Worm (Caenorhabditis elegans) whole organism, L1 larva: Measurements from ENCODE around the gene nhr-28.

Source experiments
- C04F5.9 ChIP-seq: sonication (generic microtip); optimal IDR thresholded peaks from 2 replicates; lab custom pipeline; 2016; ENCODE audit warnings: missing genetic modification characterization, missing compliant biosample characterization
- C16A3.4 ChIP-seq: fragments of 150-350 bp; optimal IDR thresholded peaks from 2 replicates; lab custom pipeline; 2014; ENCODE audit warnings: missing biosample characterization, missing genetic modification characterization
- F16B12.6 ChIP-seq: fragments of 150-350 bp; optimal IDR thresholded peaks from 2 replicates; lab custom pipeline; 2014; ENCODE audit warnings: missing biosample characterization, missing genetic modification characterization
- aha-1 ChIP-seq: fragments of 150-350 bp; optimal IDR thresholded peaks from 2 replicates; lab custom pipeline; 2014; ENCODE audit warnings: missing biosample characterization, missing genetic modification characterization
- blmp-1 ChIP-seq: fragments of 150-350 bp; optimal IDR thresholded peaks from 2 replicates; lab custom pipeline; 2014; ENCODE audit warnings: missing biosample characterization, missing genetic modification characterization
- ceh-63 ChIP-seq: fragments of 200-800 bp; sonication (Bioruptor generic); optimal IDR thresholded peaks from 2 replicates; lab custom pipeline; 2018; ENCODE audit warnings: mild to moderate bottlenecking, missing genetic modification characterization, missing compliant biosample characterization
- ceh-82 ChIP-seq, 3 experiments: fragments of 150-350 bp in 1 of 3; sonication (generic microtip) in 2 of 3; optimal IDR thresholded peaks; 2 replicates each; lab custom pipeline; 2014 to 2017; ENCODE audit warnings: missing biosample characterization in 3 of 3, missing genetic modification characterization in 3 of 3
- ceh-90 ChIP-seq: sonication (generic microtip); optimal IDR thresholded peaks from 2 replicates; lab custom pipeline; 2016; ENCODE audit warnings: missing genetic modification characterization, missing compliant biosample characterization
- ces-1 ChIP-seq: fragments of 150-350 bp; optimal IDR thresholded peaks from 2 replicates; lab custom pipeline; 2014; ENCODE audit warnings: missing biosample characterization, missing genetic modification reagents, missing genetic modification characterization
- dpl-1 ChIP-seq, 3 experiments: fragments of 150-350 bp in 2 of 3; sonication (generic microtip) in 1 of 3; optimal IDR thresholded peaks; 2 replicates each; lab custom pipeline; 2014 to 2017; ENCODE audit warnings: missing biosample characterization in 3 of 3, missing genetic modification characterization in 3 of 3, missing genetic modification reagents in 3 of 3
- dsc-1 ChIP-seq: sonication (generic microtip); optimal IDR thresholded peaks from 2 replicates; lab custom pipeline; 2016; ENCODE audit warnings: mild to moderate bottlenecking, missing genetic modification characterization, missing compliant biosample characterization
- efl-1 ChIP-seq, 4 experiments: fragments of 150-350 bp; optimal IDR thresholded peaks in 3 of 4; peaks in 1 of 4; 1 replicate in 1 of 4; 2 replicates in 3 of 4; lab custom pipeline; 2014; ENCODE audit warnings: missing biosample characterization in 2 of 4, missing genetic modification characterization in 2 of 4, missing genetic modification reagents in 2 of 4
- elt-2 ChIP-seq: sonication (generic microtip); optimal IDR thresholded peaks from 2 replicates; lab custom pipeline; 2016; ENCODE audit warnings: missing genetic modification characterization, mild to moderate bottlenecking, inconsistent platforms, missing compliant biosample characterization, missing genetic modification reagents
- elt-3 ChIP-seq, 6 experiments: fragments of 150-350 bp in 1 of 6; sonication (generic microtip); optimal IDR thresholded peaks; 2 replicates each; lab custom pipeline; 2017 to 2018; ENCODE audit warnings: missing biosample characterization in 6 of 6, missing genetic modification characterization in 6 of 6, inconsistent platforms in 1 of 6
- fkh-4 ChIP-seq: sonication (generic microtip); optimal IDR thresholded peaks from 2 replicates; lab custom pipeline; 2016; ENCODE audit warnings: missing compliant biosample characterization, missing genetic modification characterization, borderline replicate concordance
- hlh-17 ChIP-seq: fragments of 200-800 bp; sonication (Bioruptor generic); optimal IDR thresholded peaks from 2 replicates; lab custom pipeline; 2018; ENCODE audit warnings: missing genetic modification characterization, mild to moderate bottlenecking, missing compliant biosample characterization, moderate library complexity, borderline replicate concordance
- hlh-4 ChIP-seq: sonication (generic microtip); optimal IDR thresholded peaks from 2 replicates; lab custom pipeline; 2016; ENCODE audit warnings: mild to moderate bottlenecking, missing genetic modification characterization, missing compliant biosample characterization
- irx-1 ChIP-seq: sonication (generic microtip); optimal IDR thresholded peaks from 2 replicates; lab custom pipeline; 2016; ENCODE audit warnings: missing genetic modification characterization, missing compliant biosample characterization
- lin-13 ChIP-seq: fragments of 150-350 bp; optimal IDR thresholded peaks from 2 replicates; lab custom pipeline; 2014; ENCODE audit warnings: missing biosample characterization, missing genetic modification reagents, missing genetic modification characterization
- lin-14 ChIP-seq: fragments of 200-800 bp; sonication (Bioruptor generic); optimal IDR thresholded peaks from 2 replicates; lab custom pipeline; 2018; ENCODE audit warnings: mild to moderate bottlenecking, missing genetic modification characterization, moderate library complexity, missing compliant biosample characterization
- lin-15B ChIP-seq: fragments of 150-350 bp; sonication (generic microtip); optimal IDR thresholded peaks from 3 replicates; lab custom pipeline; 2014; ENCODE audit warnings: missing biosample characterization, missing genetic modification characterization
- lin-35 ChIP-seq, 2 experiments: fragments of 150-350 bp; optimal IDR thresholded peaks; 2 replicates each; lab custom pipeline; 2014; ENCODE audit warnings: missing biosample characterization in 2 of 2, missing genetic modification characterization in 2 of 2, missing genetic modification reagents in 2 of 2
- lin-39 ChIP-seq: fragments of 150-350 bp; optimal IDR thresholded peaks from 2 replicates; lab custom pipeline; 2014; ENCODE audit warnings: missing biosample characterization, missing genetic modification reagents, missing genetic modification characterization
- lsy-2 ChIP-seq, 2 experiments: fragments of 150-350 bp; optimal IDR thresholded peaks; 2 replicates each; lab custom pipeline; 2014; ENCODE audit warnings: missing biosample characterization in 2 of 2, missing genetic modification characterization in 2 of 2
- mab-9 ChIP-seq: fragments of 200-800 bp; sonication (Bioruptor generic); IDR thresholded peaks from 2 replicates; pipeline ENCODE4 v1.3.6; 2022; ENCODE audit warnings: missing genetic modification reagents, missing genetic modification characterization, missing compliant biosample characterization
- mdl-1 ChIP-seq, 2 experiments: fragments of 150-350 bp; optimal IDR thresholded peaks; 2 replicates each; lab custom pipeline; 2014 to 2017; ENCODE audit warnings: missing biosample characterization in 2 of 2, missing genetic modification characterization in 2 of 2, inconsistent platforms in 1 of 2
- mef-2 ChIP-seq: fragments of 150-350 bp; optimal IDR thresholded peaks from 2 replicates; lab custom pipeline; 2014; ENCODE audit warnings: missing biosample characterization, missing genetic modification characterization
- mep-1 ChIP-seq: fragments of 150-350 bp; optimal IDR thresholded peaks from 2 replicates; lab custom pipeline; 2014; ENCODE audit warnings: missing biosample characterization, missing genetic modification characterization
- nhr-11 ChIP-seq: fragments of 150-350 bp; optimal IDR thresholded peaks from 2 replicates; lab custom pipeline; 2014; ENCODE audit warnings: missing biosample characterization, missing genetic modification characterization
- nhr-19 ChIP-seq: fragments of 200-800 bp; sonication (Bioruptor generic); conservative IDR thresholded peaks from 2 replicates; pipeline ENCODE4 v1.3.6; 2022; ENCODE audit warnings: missing genetic modification characterization, missing compliant biosample characterization
- nhr-20 ChIP-seq: sonication (generic microtip); optimal IDR thresholded peaks from 2 replicates; lab custom pipeline; 2016; ENCODE audit warnings: mild to moderate bottlenecking, missing genetic modification characterization, missing compliant biosample characterization
- nhr-71 ChIP-seq: sonication (generic microtip); optimal IDR thresholded peaks from 2 replicates; lab custom pipeline; 2016; ENCODE audit warnings: mild to moderate bottlenecking, missing genetic modification characterization, moderate library complexity, missing compliant biosample characterization
- nhr-77 ChIP-seq: fragments of 150-350 bp; optimal IDR thresholded peaks from 2 replicates; lab custom pipeline; 2014; ENCODE audit warnings: missing biosample characterization, missing genetic modification characterization
- nhr-85 ChIP-seq: sonication (generic microtip); peaks from one replicate; lab custom pipeline; 2016; ENCODE audit warnings: missing genetic modification characterization, inconsistent platforms, missing compliant biosample characterization
- nhr-90 ChIP-seq: sonication (generic microtip); optimal IDR thresholded peaks from 2 replicates; lab custom pipeline; 2016; ENCODE audit warnings: mild to moderate bottlenecking, missing genetic modification characterization, missing compliant biosample characterization; ENCODE audit not compliant: poor library complexity
- pag-3 ChIP-seq: sonication (generic microtip); optimal IDR thresholded peaks from 2 replicates; lab custom pipeline; 2017; ENCODE audit warnings: missing genetic modification characterization, mild to moderate bottlenecking, missing compliant biosample characterization, antibody characterized with exemption, borderline replicate concordance; ENCODE audit not compliant: insufficient read depth
- pqm-1 ChIP-seq: sonication (generic microtip); optimal IDR thresholded peaks from 3 replicates; lab custom pipeline; 2017; ENCODE audit warnings: missing biosample characterization, missing genetic modification characterization
- rnt-1 ChIP-seq: sonication (generic microtip); optimal IDR thresholded peaks from 2 replicates; lab custom pipeline; 2016; ENCODE audit warnings: mild to moderate bottlenecking, missing genetic modification characterization, moderate library complexity, missing compliant biosample characterization
- skn-1 ChIP-seq: fragments of 150-350 bp; optimal IDR thresholded peaks from 2 replicates; lab custom pipeline; 2014; ENCODE audit warnings: missing biosample characterization, missing genetic modification characterization
- snu-23 ChIP-seq: sonication (generic microtip); optimal IDR thresholded peaks from 2 replicates; lab custom pipeline; 2016; ENCODE audit warnings: missing genetic modification characterization, missing compliant biosample characterization
- sox-4 ChIP-seq: sonication (generic microtip); optimal IDR thresholded peaks from 2 replicates; lab custom pipeline; 2016; ENCODE audit warnings: missing genetic modification characterization, missing compliant biosample characterization
- sup-37 ChIP-seq: fragments of 200-800 bp; sonication (Bioruptor generic); optimal IDR thresholded peaks from 2 replicates; lab custom pipeline; 2018; ENCODE audit warnings: mild to moderate bottlenecking, missing genetic modification characterization, missing compliant biosample characterization
- swsn-7 ChIP-seq: sonication (generic microtip); optimal IDR thresholded peaks from 2 replicates; lab custom pipeline; 2016; ENCODE audit warnings: missing genetic modification characterization, missing compliant biosample characterization
- tbx-2 ChIP-seq: sonication (generic microtip); optimal IDR thresholded peaks from 2 replicates; lab custom pipeline; 2016; ENCODE audit warnings: missing genetic modification characterization, missing compliant biosample characterization
- zag-1 ChIP-seq: fragments of 150-350 bp; optimal IDR thresholded peaks from 2 replicates; lab custom pipeline; 2014; ENCODE audit warnings: missing biosample characterization, missing genetic modification characterization

The nhr-28 gene

ce11 chrX:16389273-16389672 lies 34.5 kb downstream of the nhr-28 start, which contains the start of gene let-2:
TSS of gene let-2 (minus strand) at chrX:16389340.
- TF ChIP-seq swsn-7 (no peak), pqm-1 (no peak), nhr-19 (GFP tag; lab: Robert Waterston, UW) (peak; percentile 17; the same call in 1 of the 2 replicates), rnt-1 (tag; lab: Kevin White, UChicago) (peak; percentile 62), sup-37 (no peak), C16A3.4 (tag; lab: Kevin White, UChicago) (no peak), snu-23 (peak; percentile 22), nhr-71 (tag; lab: Kevin White, UChicago) (peak; percentile 44), dsc-1 (tag; lab: Kevin White, UChicago) (peak; percentile 25), lin-14 (GFP tag; lab: Kevin White, UChicago) (peak; percentile 58), nhr-20 (tag; lab: Kevin White, UChicago) (peak; percentile 15)

DNA sequence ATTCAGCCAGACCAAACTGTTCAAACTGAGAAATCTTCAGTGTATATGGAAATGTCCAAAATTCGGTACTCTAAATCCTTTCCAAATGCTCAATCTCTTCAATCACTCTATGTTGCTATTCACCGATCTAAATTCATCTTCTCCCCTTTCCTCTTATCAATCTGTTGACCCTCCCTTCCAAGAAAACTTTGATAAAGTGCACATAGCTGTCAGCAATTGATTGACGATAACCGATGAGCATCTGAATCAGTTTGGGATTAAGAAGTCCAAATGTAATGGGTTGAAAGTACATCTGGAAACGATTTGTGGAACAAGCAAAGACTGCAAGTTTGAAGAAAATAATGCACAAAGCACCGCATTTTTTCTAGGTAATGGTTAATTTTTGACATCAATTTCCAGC lies 35.2 kb downstream of the nhr-28 start:
- TF ChIP-seq nhr-85 (tag; lab: Kevin White, UChicago): no peak
- TF ChIP-seq rnt-1 (tag; lab: Kevin White, UChicago): peak; percentile 56
- TF ChIP-seq dpl-1 (GFP tag; optimal IDR thresholded peaks at IDR 0.05; lab: Kevin White, UChicago): no peak
- TF ChIP-seq lin-14 (GFP tag; lab: Kevin White, UChicago): peak; percentile 43
- TF ChIP-seq nhr-19 (GFP tag; lab: Robert Waterston, UW): peak; percentile 54
- no peak for TF ChIP-seq mab-9 (GFP tag; lab: Robert Waterston, UW)
- no peak for TF ChIP-seq lin-13 (GFP tag; lab: Kevin White, UChicago)
- TF ChIP-seq hlh-17 (GFP tag; lab: Kevin White, UChicago): no peak
- TF ChIP-seq fkh-4: peak; percentile 2
- TF ChIP-seq F16B12.6 (tag; lab: Kevin White, UChicago): no peak
- TF ChIP-seq lin-35 (GFP tag; optimal IDR thresholded peaks at IDR 0.05; lab: Kevin White, UChicago): no peak
- TF ChIP-seq dsc-1 (tag; lab: Kevin White, UChicago): peak; percentile 74
- no peak for TF ChIP-seq ceh-63
- no peak for TF ChIP-seq mep-1 (tag; lab: Kevin White, UChicago)
- TF ChIP-seq snu-23: no peak
- no peak for TF ChIP-seq blmp-1 (tag; lab: Kevin White, UChicago)
- no peak for TF ChIP-seq ceh-90 (tag; lab: Kevin White, UChicago)
- peak; percentile 66 for TF ChIP-seq nhr-71 (tag; lab: Kevin White, UChicago)
- no peak for TF ChIP-seq skn-1 (tag; lab: Kevin White, UChicago)

- TF ChIP-seq nhr-19 (GFP tag; lab: Robert Waterston, UW) (no peak), nhr-71 (tag; lab: Kevin White, UChicago) (peak; percentile 15), lin-39 (no peak), pag-3 (no peak), efl-1 (optimal IDR thresholded peaks at IDR 0.05; lab: Kevin White, UChicago) (no peak), efl-1 (GFP tag; optimal IDR thresholded peaks at IDR 0.05 in 1 of 2; lab: Kevin White, UChicago) (no peak), blmp-1 (tag; lab: Kevin White, UChicago) (no peak), lin-14 (GFP tag; lab: Kevin White, UChicago) (peak; percentile 7), irx-1 (tag; lab: Kevin White, UChicago) (no peak), rnt-1 (tag; lab: Kevin White, UChicago) (peak; percentile 31), elt-2 (tag; lab: Kevin White, UChicago) (no peak)
Observed at ce11 chrX:16391110-16391509, 36.3 kb downstream of the nhr-28 start.

- TF ChIP-seq hlh-4 (tag; lab: Kevin White, UChicago): no peak
- TF ChIP-seq dsc-1 (tag; lab: Kevin White, UChicago): peak; percentile 37
- no peak for TF ChIP-seq aha-1 (tag; lab: Kevin White, UChicago)
- no peak for TF ChIP-seq C04F5.9 (tag; lab: Kevin White, UChicago)
- TF ChIP-seq nhr-11: no peak
- TF ChIP-seq zag-1: no peak
- no peak for TF ChIP-seq nhr-90 (tag; lab: Kevin White, UChicago)
- no peak for TF ChIP-seq ces-1
- TF ChIP-seq F16B12.6 (tag; lab: Kevin White, UChicago): no peak
- no peak for TF ChIP-seq mdl-1 (tag; optimal IDR thresholded peaks at IDR 0.05; lab: Kevin White, UChicago)
- no peak for TF ChIP-seq skn-1 (tag; lab: Kevin White, UChicago)
- TF ChIP-seq nhr-77 (tag; lab: Kevin White, UChicago): no peak
- peak; percentile 7 for TF ChIP-seq tbx-2
- no peak for TF ChIP-seq elt-3 (tag; optimal IDR thresholded peaks at IDR 0.05; lab: Kevin White, UChicago)
- no peak for TF ChIP-seq ceh-82 (tag; optimal IDR thresholded peaks at IDR 0.05; lab: Kevin White, UChicago)
- TF ChIP-seq elt-2 (tag; lab: Kevin White, UChicago): no peak
- no peak for TF ChIP-seq lin-15B (tag; lab: Kevin White, UChicago)
- TF ChIP-seq sox-4 (tag; lab: Kevin White, UChicago): no peak
- TF ChIP-seq mef-2: no peak
- peak; percentile 14 to 44 for TF ChIP-seq lsy-2 (tag; optimal IDR thresholded peaks at IDR 0.05; lab: Kevin White, UChicago)
- no peak for TF ChIP-seq blmp-1 (tag; lab: Kevin White, UChicago)
- no peak for TF ChIP-seq C16A3.4 (tag; lab: Kevin White, UChicago)
Observed at ce11 chrX:16392107-16392506, 37.3 kb downstream of the nhr-28 start.
